Fruit fly (Drosophila melanogaster) whole organism, prepupa: ENCODE results near the gene CG12506.

Experiments used
- CG10631 ChIP-seq: fragments of 200-800 bp; sonication (Bioruptor generic); optimal IDR thresholded peaks from 2 replicates; lab custom pipeline; 2016; ENCODE audit warnings: missing biosample characterization, missing genetic modification characterization
- CG10669 ChIP-seq: fragments of 200-800 bp; sonication (Bioruptor generic); optimal IDR thresholded peaks from 3 replicates; lab custom pipeline; 2018; ENCODE audit warnings: missing biosample characterization, mild to moderate bottlenecking, missing genetic modification characterization, moderate library complexity
- CG11294 ChIP-seq: fragments of 200-800 bp; sonication (Bioruptor generic); IDR thresholded peaks from 2 replicates; pipeline ENCODE4 v1.3.6; 2022; ENCODE audit warnings: missing biosample characterization, missing genetic modification characterization
- CG11762 ChIP-seq: fragments of 200-800 bp; sonication (Bioruptor generic); optimal IDR thresholded peaks from 3 replicates; lab custom pipeline; 2016; ENCODE audit warnings: missing biosample characterization, missing genetic modification characterization; ENCODE audit not compliant: insufficient read depth
- CG11902 ChIP-seq: fragments of 200-800 bp; sonication (Bioruptor generic); optimal IDR thresholded peaks from 3 replicates; lab custom pipeline; 2016; ENCODE audit warnings: missing biosample characterization, missing genetic modification characterization
- CG15336 ChIP-seq: fragments of 200-800 bp; sonication (Bioruptor generic); IDR thresholded peaks from 2 replicates; pipeline ENCODE4 v1.3.6; 2022; ENCODE audit warnings: missing biosample characterization, missing genetic modification characterization
- CG1621 ChIP-seq: fragments of 200-800 bp; sonication (Bioruptor generic); optimal IDR thresholded peaks from 3 replicates; lab custom pipeline; 2018; ENCODE audit warnings: missing biosample characterization, mild to moderate bottlenecking, missing genetic modification characterization
- CG16779 ChIP-seq: fragments of 200-800 bp; sonication (Bioruptor generic); optimal IDR thresholded peaks from 3 replicates; lab custom pipeline; 2017; ENCODE audit warnings: missing biosample characterization, mild to moderate bottlenecking, missing genetic modification characterization
- CG3032 ChIP-seq: fragments of 200-800 bp; optimal IDR thresholded peaks from 2 replicates; lab custom pipeline; 2019; ENCODE audit warnings: missing biosample characterization, mild to moderate bottlenecking, missing genetic modification characterization, moderate library complexity
- CG31627 ChIP-seq: fragments of 200-800 bp; sonication (Bioruptor generic); optimal IDR thresholded peaks from 3 replicates; lab custom pipeline; 2016; ENCODE audit warnings: missing biosample characterization, missing genetic modification characterization
- CG32006 ChIP-seq: fragments of 200-800 bp; sonication (Bioruptor generic); optimal IDR thresholded peaks from 3 replicates; lab custom pipeline; 2017; ENCODE audit warnings: missing biosample characterization, mild to moderate bottlenecking, missing genetic modification characterization
- CG34406 ChIP-seq: fragments of 200-800 bp; sonication (Bioruptor generic); optimal IDR thresholded peaks from 3 replicates; lab custom pipeline; 2016; ENCODE audit warnings: missing biosample characterization, missing genetic modification characterization
- CG3919 ChIP-seq: fragments of 200-800 bp; sonication (Bioruptor generic); optimal IDR thresholded peaks from 3 replicates; lab custom pipeline; 2016; ENCODE audit warnings: missing biosample characterization, missing genetic modification characterization
- CG4318 ChIP-seq: fragments of 200-800 bp; sonication (Bioruptor generic); optimal IDR thresholded peaks from 3 replicates; lab custom pipeline; 2017; ENCODE audit warnings: missing biosample characterization, mild to moderate bottlenecking, missing genetic modification characterization
- CG6163 ChIP-seq: fragments of 200-800 bp; sonication (Bioruptor generic); IDR thresholded peaks from 3 replicates; pipeline ENCODE4 v1.3.6; 2022; ENCODE audit warnings: missing biosample characterization, missing genetic modification characterization
- CG6276 ChIP-seq: fragments of 200-800 bp; sonication (Bioruptor generic); optimal IDR thresholded peaks from 2 replicates; lab custom pipeline; 2017; ENCODE audit warnings: missing biosample characterization, mild to moderate bottlenecking, missing genetic modification characterization
- CG6792 ChIP-seq: fragments of 200-800 bp; sonication (Bioruptor generic); optimal IDR thresholded peaks from 3 replicates; lab custom pipeline; 2016; ENCODE audit warnings: missing biosample characterization, missing genetic modification characterization
- CG6808 ChIP-seq: fragments of 200-800 bp; sonication (Bioruptor generic); optimal IDR thresholded peaks from 3 replicates; lab custom pipeline; 2017; ENCODE audit warnings: missing biosample characterization, missing genetic modification characterization, mild to moderate bottlenecking, moderate library complexity, missing genetic modification reagents
- CG6854 ChIP-seq: fragments of 200-800 bp; sonication (Bioruptor generic); optimal IDR thresholded peaks from 2 replicates; lab custom pipeline; 2017; ENCODE audit warnings: missing biosample characterization, mild to moderate bottlenecking, missing genetic modification characterization
- CG7368 ChIP-seq: fragments of 200-800 bp; sonication (Bioruptor generic); optimal IDR thresholded peaks from 3 replicates; lab custom pipeline; 2016; ENCODE audit warnings: missing biosample characterization, missing genetic modification characterization
- CG8632 ChIP-seq: fragments of 200-800 bp; sonication (Bioruptor generic); optimal IDR thresholded peaks from 3 replicates; lab custom pipeline; 2016; ENCODE audit warnings: missing biosample characterization, missing genetic modification characterization
- CG9139 ChIP-seq: fragments of 200-800 bp; sonication (Bioruptor generic); optimal IDR thresholded peaks from 3 replicates; lab custom pipeline; 2017; ENCODE audit warnings: missing biosample characterization, mild to moderate bottlenecking, missing genetic modification characterization
- Eip75B ChIP-seq: fragments of 200-800 bp; sonication (Bioruptor generic); optimal IDR thresholded peaks from 3 replicates; lab custom pipeline; 2016; ENCODE audit warnings: missing biosample characterization, missing genetic modification characterization
- Eip78C ChIP-seq: fragments of 200-800 bp; sonication (Bioruptor generic); peaks from one replicate; lab custom pipeline; 2016; ENCODE audit warnings: missing biosample characterization, missing genetic modification characterization
- Ets96B ChIP-seq: fragments of 200-800 bp; optimal IDR thresholded peaks from 2 replicates; lab custom pipeline; 2019; ENCODE audit warnings: missing biosample characterization, mild to moderate bottlenecking, missing genetic modification characterization, moderate library complexity
- Gug ChIP-seq: fragments of 200-800 bp; sonication (Bioruptor generic); IDR thresholded peaks from 2 replicates; pipeline ENCODE4 v1.3.6; 2022; ENCODE audit warnings: missing biosample characterization, missing genetic modification characterization
- Hr38 ChIP-seq: sonication (Bioruptor generic); optimal IDR thresholded peaks from 2 replicates; lab custom pipeline; 2016; ENCODE audit warnings: missing biosample characterization, missing genetic modification characterization
- Hr4 ChIP-seq: fragments of 200-800 bp; sonication (Bioruptor generic); optimal IDR thresholded peaks from 3 replicates; lab custom pipeline; 2016; ENCODE audit warnings: missing biosample characterization, missing genetic modification characterization
- Met ChIP-seq: fragments of 200-800 bp; sonication (Bioruptor generic); optimal IDR thresholded peaks from 3 replicates; lab custom pipeline; 2016; ENCODE audit warnings: missing biosample characterization, missing genetic modification characterization
- OdsH ChIP-seq: fragments of 200-800 bp; sonication (Bioruptor generic); optimal IDR thresholded peaks from 3 replicates; lab custom pipeline; 2016; ENCODE audit warnings: missing biosample characterization, missing genetic modification characterization
- Smox ChIP-seq: fragments of 200-800 bp; sonication (Bioruptor generic); optimal IDR thresholded peaks from 3 replicates; lab custom pipeline; 2016; ENCODE audit warnings: missing biosample characterization, missing genetic modification characterization
- Sox102F ChIP-seq: fragments of 200-800 bp; sonication (Bioruptor generic); optimal IDR thresholded peaks from 2 replicates; lab custom pipeline; 2016; ENCODE audit warnings: missing biosample characterization, mild to moderate bottlenecking, missing genetic modification characterization
- Sox14 ChIP-seq: fragments of 200-800 bp; sonication (Bioruptor generic); optimal IDR thresholded peaks from 3 replicates; lab custom pipeline; 2016; ENCODE audit warnings: missing biosample characterization, missing genetic modification characterization
- Sox15 ChIP-seq: fragments of 200-800 bp; sonication (Bioruptor generic); optimal IDR thresholded peaks from 3 replicates; lab custom pipeline; 2016; ENCODE audit warnings: missing biosample characterization, missing genetic modification characterization
- achi ChIP-seq: fragments of 200-800 bp; sonication (Bioruptor generic); optimal IDR thresholded peaks from 3 replicates; lab custom pipeline; 2016; ENCODE audit warnings: missing biosample characterization, missing genetic modification characterization
- acj6 ChIP-seq: fragments of 200-800 bp; sonication (Bioruptor generic); optimal IDR thresholded peaks from 3 replicates; lab custom pipeline; 2016; ENCODE audit warnings: missing biosample characterization, missing genetic modification characterization
- cyc ChIP-seq: fragments of 200-800 bp; sonication (Bioruptor generic); optimal IDR thresholded peaks from 3 replicates; lab custom pipeline; 2016; ENCODE audit warnings: missing biosample characterization, missing genetic modification characterization
- dsx ChIP-seq: fragments of 200-800 bp; optimal IDR thresholded peaks from 3 replicates; lab custom pipeline; 2019; ENCODE audit warnings: missing biosample characterization, mild to moderate bottlenecking, missing genetic modification characterization, moderate library complexity; ENCODE audit not compliant: poor library complexity, severe bottlenecking
- eg ChIP-seq: fragments of 200-800 bp; sonication (Bioruptor generic); IDR thresholded peaks from 3 replicates; pipeline ENCODE4 v1.3.6; 2022; ENCODE audit warnings: missing biosample characterization, missing genetic modification characterization
- esn ChIP-seq: fragments of 200-800 bp; sonication (Bioruptor generic); optimal IDR thresholded peaks from 2 replicates; lab custom pipeline; 2016; ENCODE audit warnings: missing biosample characterization, mild to moderate bottlenecking, missing genetic modification characterization, moderate library complexity
- fd85E ChIP-seq: fragments of 200-800 bp; sonication (Bioruptor generic); optimal IDR thresholded peaks from 3 replicates; lab custom pipeline; 2016; ENCODE audit warnings: missing biosample characterization, missing genetic modification characterization
- fkh ChIP-seq: fragments of 200-800 bp; sonication (Bioruptor generic); optimal IDR thresholded peaks from 3 replicates; lab custom pipeline; 2017; ENCODE audit warnings: missing biosample characterization, mild to moderate bottlenecking, missing genetic modification characterization, moderate library complexity
- net ChIP-seq: fragments of 200-800 bp; sonication (Bioruptor generic); optimal IDR thresholded peaks from 3 replicates; lab custom pipeline; 2016; ENCODE audit warnings: missing biosample characterization, missing genetic modification characterization
- pdm3 ChIP-seq: fragments of 200-800 bp; sonication (Bioruptor generic); optimal IDR thresholded peaks from 3 replicates; lab custom pipeline; 2016; ENCODE audit warnings: missing biosample characterization, missing genetic modification characterization
- spab ChIP-seq: fragments of 200-800 bp; sonication (Bioruptor generic); optimal IDR thresholded peaks from 2 replicates; lab custom pipeline; 2017; ENCODE audit warnings: missing biosample characterization, mild to moderate bottlenecking, missing genetic modification characterization, missing genetic modification reagents
- ss ChIP-seq, 2 experiments: fragments of 200-800 bp; sonication (Bioruptor generic); optimal IDR thresholded peaks; 2 replicates in 1 of 2; 3 replicates in 1 of 2; lab custom pipeline; 2017 to 2018; ENCODE audit warnings: mild to moderate bottlenecking in 2 of 2, missing biosample characterization in 2 of 2, missing genetic modification characterization in 2 of 2, moderate library complexity in 1 of 2
- svp ChIP-seq: fragments of 200-800 bp; sonication (Bioruptor generic); peaks from one replicate; lab custom pipeline; 2016; ENCODE audit warnings: missing biosample characterization, missing genetic modification characterization
- topi ChIP-seq: fragments of 200-800 bp; sonication (Bioruptor generic); optimal IDR thresholded peaks from 3 replicates; lab custom pipeline; 2016; ENCODE audit warnings: missing biosample characterization, missing genetic modification characterization
- vri ChIP-seq: fragments of 200-800 bp; sonication (Bioruptor generic); optimal IDR thresholded peaks from 3 replicates; lab custom pipeline; 2016; ENCODE audit warnings: missing biosample characterization, mild to moderate bottlenecking, missing genetic modification characterization

Gene CG12506

dm6 chr2L:773247-773646, at the start of gene CG12506:
Gene CG12506, plus strand, starts transcription at chr2L:773547.
- no peak for TF ChIP-seq CG11294
- peak; percentile 7 for TF ChIP-seq fkh

- peak; percentile 66 for TF ChIP-seq CG6163 (GFP tag; lab: Robert Waterston, UW)
- no peak for TF ChIP-seq fd85E (GFP tag; lab: Kevin White, UChicago)
- no peak for TF ChIP-seq Met (GFP tag; lab: Kevin White, UChicago)
- TF ChIP-seq CG6792 = peak; percentile 12
- TF ChIP-seq esn (GFP tag; lab: Kevin White, UChicago) = no peak
- TF ChIP-seq ss (GFP tag; optimal IDR thresholded peaks at IDR 0.05; lab: Kevin White, UChicago) = peak in 1 of 2 experiments; percentile 68
- no peak for TF ChIP-seq CG4318
- peak; percentile 61 for TF ChIP-seq dsx (GFP tag; lab: Kevin White, UChicago)
- no peak for TF ChIP-seq CG31627 (GFP tag; lab: Kevin White, UChicago)
- peak; percentile 18 for TF ChIP-seq Sox15 (GFP tag; lab: Kevin White, UChicago)
- TF ChIP-seq vri (GFP tag; lab: Kevin White, UChicago) = no peak
- TF ChIP-seq CG32006 = peak; percentile 45
- no peak for TF ChIP-seq eg
- peak; percentile 31 for TF ChIP-seq CG8632
- peak; percentile 7 for TF ChIP-seq CG9139 (GFP tag; lab: Kevin White, UChicago)
- peak; percentile 12 for TF ChIP-seq pdm3 (GFP tag; lab: Kevin White, UChicago)
- peak; percentile 53 for TF ChIP-seq CG3919 (GFP tag; lab: Kevin White, UChicago)
- peak; percentile 36 for TF ChIP-seq CG11762 (GFP tag; lab: Kevin White, UChicago)
- TF ChIP-seq CG6808 (GFP tag; lab: Kevin White, UChicago) = peak; percentile 29
- TF ChIP-seq Eip75B (GFP tag; lab: Kevin White, UChicago) = peak; percentile 31
- peak; percentile 46 for TF ChIP-seq acj6 (GFP tag; lab: Kevin White, UChicago)
- TF ChIP-seq Sox14 (GFP tag; lab: Kevin White, UChicago) = peak; percentile 7
- peak; percentile 49 for TF ChIP-seq CG11902 (GFP tag; lab: Kevin White, UChicago)
- TF ChIP-seq CG6276 (GFP tag; lab: Kevin White, UChicago) = peak; percentile 0
- peak; percentile 29 for TF ChIP-seq topi (GFP tag; lab: Kevin White, UChicago)
- peak; percentile 74 for TF ChIP-seq Ets96B
- TF ChIP-seq CG7368 (GFP tag; lab: Kevin White, UChicago) = peak; percentile 8
- peak; percentile 61 for TF ChIP-seq spab (GFP tag; lab: Kevin White, UChicago)
- TF ChIP-seq CG16779 (tag; lab: Kevin White, UChicago) = no peak
- TF ChIP-seq Eip78C (GFP tag; lab: Kevin White, UChicago) = peak; percentile 90
- 0 out of 2 replicates have a peak, but pooled peaks have one; percentile 16 for TF ChIP-seq Gug (GFP tag; lab: Robert Waterston, UW)
- TF ChIP-seq net (GFP tag; lab: Kevin White, UChicago) = peak; percentile 20
- peak; percentile 57 for TF ChIP-seq CG3032
- TF ChIP-seq OdsH = peak; percentile 26
- TF ChIP-seq achi (GFP tag; lab: Kevin White, UChicago) = peak; percentile 41
- TF ChIP-seq Sox102F (GFP tag; lab: Kevin White, UChicago) = no peak
- TF ChIP-seq CG10631 (GFP tag; lab: Kevin White, UChicago) = peak; percentile 45
- peak; percentile 42; the same call in 1 of the 2 replicates for TF ChIP-seq CG15336
- no peak for TF ChIP-seq Hr38 (GFP tag; lab: Kevin White, UChicago)
- TF ChIP-seq CG10669 (GFP tag; lab: Kevin White, UChicago) = peak; percentile 68
- peak; percentile 41 for TF ChIP-seq svp (GFP tag; lab: Kevin White, UChicago)
- TF ChIP-seq Smox = no peak
- peak; percentile 34; the same call in 1 of the 2 replicates for TF ChIP-seq CG11294
- TF ChIP-seq CG1621 (tag; lab: Kevin White, UChicago) = peak; percentile 45
- no peak for TF ChIP-seq CG6854 (GFP tag; lab: Kevin White, UChicago)
- TF ChIP-seq CG34406 (GFP tag; lab: Kevin White, UChicago) = peak; percentile 21
- no peak for TF ChIP-seq cyc (GFP tag; lab: Kevin White, UChicago)
- peak; percentile 22 for TF ChIP-seq Hr4
These were observed 49.4 kb upstream of the CG12506 start for dm6 chr2L:723799-724531.
